Fruit fly (Drosophila melanogaster): ENCODE results near the gene Tsp3A.

Tsp3A gene

DNA sequence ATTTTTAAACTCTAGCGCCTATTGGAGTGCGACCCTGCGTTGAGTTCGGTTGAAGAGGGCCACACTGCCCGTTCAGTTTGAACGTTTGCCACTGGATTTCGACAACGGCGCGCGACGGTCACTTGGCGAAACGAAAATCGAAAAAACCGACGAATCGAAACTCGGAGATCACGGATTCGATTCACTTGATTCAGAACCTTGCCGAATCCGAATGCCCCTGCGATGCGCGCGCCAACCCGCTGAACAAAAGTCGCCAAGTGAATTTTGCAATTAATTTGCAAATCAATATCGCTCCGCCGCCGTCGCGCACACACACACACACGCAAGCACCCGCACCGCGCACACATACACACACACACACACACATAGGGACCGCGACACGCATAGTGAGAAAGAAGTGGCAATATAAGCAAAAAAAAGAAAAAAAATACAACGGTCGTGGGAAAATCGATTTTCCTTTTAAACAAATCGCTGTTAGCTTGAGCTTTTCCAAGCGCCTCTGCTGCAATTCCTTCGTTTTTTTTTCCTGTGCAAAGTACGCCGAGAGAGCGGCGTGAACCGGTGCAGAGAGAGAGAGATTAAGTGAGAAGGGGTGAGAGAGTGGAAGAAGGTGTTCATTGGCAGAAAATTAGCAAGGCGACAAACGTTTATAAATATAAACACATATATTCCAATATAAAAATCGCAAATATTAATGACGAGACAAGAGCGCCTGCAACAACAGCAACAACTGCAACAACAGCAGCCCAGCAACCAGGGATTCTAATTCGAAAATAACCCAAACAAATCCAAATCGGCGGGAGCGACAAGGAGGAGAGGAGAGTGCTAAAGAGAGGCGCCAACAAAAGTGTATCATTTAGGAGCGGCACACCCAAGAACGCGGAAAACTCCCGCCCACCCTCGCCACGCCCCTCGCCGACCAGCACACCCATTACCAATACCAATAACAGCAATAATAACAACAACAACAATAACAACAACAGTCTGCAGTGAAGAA lies 30.8 kb downstream of the Tsp3A start, which contains the start of gene egh (continued):
- peak; percentile 29 for TF ChIP-seq Meics (GFP tag; optimal IDR thresholded peaks at IDR 0.05)
- TF ChIP-seq CG17829 (tag; optimal IDR thresholded peaks at IDR 0.05) = peak; percentile 5
- peak; percentile 34 for TF ChIP-seq jumu (GFP tag; optimal IDR thresholded peaks at IDR 0.05)
- no peak for TF ChIP-seq Ravus (GFP tag; IDR thresholded peaks at IDR 0.05)
- TF ChIP-seq crp (GFP tag; optimal IDR thresholded peaks at IDR 0.05) = no peak
- peak; percentile 19 for TF ChIP-seq CG10543 (GFP tag; optimal IDR thresholded peaks at IDR 0.05)
- peak; percentile 28 for TF ChIP-seq Jarid2 (GFP tag; optimal IDR thresholded peaks at IDR 0.05)
- TF ChIP-seq pho (GFP tag; optimal IDR thresholded peaks at IDR 0.05) = peak; percentile 34
- TF ChIP-seq bab2 (GFP tag; optimal IDR thresholded peaks at IDR 0.05) = no peak
- TF ChIP-seq cg (GFP tag; optimal IDR thresholded peaks at IDR 0.05) = peak; percentile 92
- TF ChIP-seq CG13775 (GFP tag; optimal IDR thresholded peaks at IDR 0.05) = peak; percentile 51
- TF ChIP-seq gem (tag; optimal IDR thresholded peaks at IDR 0.05) = peak; percentile 21
- no peak for TF ChIP-seq grau (tag; optimal IDR thresholded peaks at IDR 0.05)
- 0 out of 3 replicates have a peak, but pooled peaks have one; percentile 46 for TF ChIP-seq Dbx (GFP tag; IDR thresholded peaks at IDR 0.05)
- no peak for TF ChIP-seq CG18011 (GFP tag; optimal IDR thresholded peaks at IDR 0.05)
- no peak for TF ChIP-seq CG18262 (tag; optimal IDR thresholded peaks at IDR 0.05)
- no peak for TF ChIP-seq bigmax (GFP tag; optimal IDR thresholded peaks at IDR 0.05)
- no peak for TF ChIP-seq salm (tag; optimal IDR thresholded peaks at IDR 0.05)
- TF ChIP-seq pan (optimal IDR thresholded peaks at IDR 0.05) = no peak
- peak in 1 of 2 experiments; percentile 56 for TF ChIP-seq pan (GFP tag; optimal IDR thresholded peaks at IDR 0.05 in 1 of 2, IDR thresholded peaks at IDR 0.05 in 1 of 2)
- no peak for TF ChIP-seq tio (GFP tag; optimal IDR thresholded peaks at IDR 0.05)
- peak; percentile 5 for TF ChIP-seq CG13624 (GFP tag; optimal IDR thresholded peaks at IDR 0.05)
- no peak for TF ChIP-seq Nf-YA (GFP tag; IDR thresholded peaks at IDR 0.05)
- peak; percentile 27 for TF ChIP-seq disco-r (GFP tag; optimal IDR thresholded peaks at IDR 0.05)
- 0 out of 2 replicates have a peak, but pooled peaks have one; percentile 28 for TF ChIP-seq CG14014 (GFP tag; IDR thresholded peaks at IDR 0.05)
- TF ChIP-seq amos (GFP tag; IDR thresholded peaks at IDR 0.05; ENCODE audit: partially characterized antibody) = peak; percentile 39
- peak; percentile 53 for TF ChIP-seq YL-1 (GFP tag; optimal IDR thresholded peaks at IDR 0.05)
- 0 out of 2 replicates have a peak, but pooled peaks have one; percentile 39 for TF ChIP-seq ttk (GFP tag; IDR thresholded peaks at IDR 0.05)
- peak; percentile 69 for TF ChIP-seq Ets97D (GFP tag; optimal IDR thresholded peaks at IDR 0.05)
- TF ChIP-seq gcm (GFP tag; optimal IDR thresholded peaks at IDR 0.05) = peak; percentile 34
- no peak for TF ChIP-seq kah (GFP tag; optimal IDR thresholded peaks at IDR 0.05)
- no peak for TF ChIP-seq ap (GFP tag; IDR thresholded peaks at IDR 0.05)
- peak; percentile 20; the same call in 1 of the 2 replicates for TF ChIP-seq unc-4 (GFP tag; IDR thresholded peaks at IDR 0.05; ENCODE audit: partially characterized antibody)
- no peak for TF ChIP-seq gcm2 (GFP tag; optimal IDR thresholded peaks at IDR 0.05)
- no peak for TF ChIP-seq ken (GFP tag; IDR thresholded peaks at IDR 0.05)
- peak; percentile 12; the same call in 1 of the 2 replicates for TF ChIP-seq CG4360 (GFP tag; IDR thresholded peaks at IDR 0.05)
- peak; percentile 76 for TF ChIP-seq CG15514 (GFP tag; optimal IDR thresholded peaks at IDR 0.05)
- TF ChIP-seq CG6654 (GFP tag; optimal IDR thresholded peaks at IDR 0.05) = no peak
- TF ChIP-seq CG5953 (GFP tag; IDR thresholded peaks at IDR 0.05) = 0 out of 2 replicates have a peak, but pooled peaks have one; percentile 32
- peak; percentile 25; the same call in 1 of the 2 replicates for TF ChIP-seq CG32532 (GFP tag; IDR thresholded peaks at IDR 0.05)
- TF ChIP-seq CG9609 (GFP tag; optimal IDR thresholded peaks at IDR 0.05) = no peak
- no peak for TF ChIP-seq CG11560 (tag; IDR thresholded peaks at IDR 0.05)
- peak; percentile 14; the same call in 1 of the 2 replicates for TF ChIP-seq chm (GFP tag; IDR thresholded peaks at IDR 0.05)
- TF ChIP-seq scrt (GFP tag; optimal IDR thresholded peaks at IDR 0.05) = peak; percentile 7
- peak; percentile 51 for TF ChIP-seq Mes4 (GFP tag; optimal IDR thresholded peaks at IDR 0.05)
- peak; percentile 6 for TF ChIP-seq CG17802 (tag; optimal IDR thresholded peaks at IDR 0.05)
- TF ChIP-seq Adf1 (GFP tag; IDR thresholded peaks at IDR 0.05) = peak; percentile 35; the same call in 1 of the 2 replicates
- no peak for TF ChIP-seq pros (GFP tag; optimal IDR thresholded peaks at IDR 0.05)
